Worm (Caenorhabditis elegans) whole organism, L1 larva: ENCODE results near the gene fem-3.
A peak's percentile ranks its signal among the peaks of the same experiment; 100 is the strongest.

Source experiments
- C34B4.2 ChIP-seq: sonication (generic microtip); optimal IDR thresholded peaks from 2 replicates; lab custom pipeline; 2017; ENCODE audit warnings: mild to moderate bottlenecking, missing genetic modification characterization, missing compliant biosample characterization
- F16B12.6 ChIP-seq: fragments of 150-350 bp; optimal IDR thresholded peaks from 2 replicates; lab custom pipeline; 2014; ENCODE audit warnings: missing biosample characterization, missing genetic modification characterization
- Y116A8C.19 ChIP-seq: sonication (generic microtip); optimal IDR thresholded peaks from 2 replicates; lab custom pipeline; 2016; ENCODE audit warnings: missing compliant biosample characterization, missing genetic modification characterization, borderline replicate concordance
- aly-2 ChIP-seq: fragments of 150-350 bp; optimal IDR thresholded peaks from 2 replicates; lab custom pipeline; 2014; ENCODE audit warnings: missing biosample characterization, missing genetic modification characterization
- ama-1 ChIP-seq: fragments of 150-350 bp; optimal IDR thresholded peaks from 2 replicates; lab custom pipeline; 2014
- ceh-8 ChIP-seq: fragments of 200-800 bp; sonication (Bioruptor generic); optimal IDR thresholded peaks from 2 replicates; lab custom pipeline; 2018; ENCODE audit warnings: mild to moderate bottlenecking, missing genetic modification characterization, moderate library complexity, missing compliant biosample characterization
- ceh-82 ChIP-seq, 3 experiments: fragments of 150-350 bp in 1 of 3; sonication (generic microtip) in 2 of 3; optimal IDR thresholded peaks; 2 replicates each; lab custom pipeline; 2014 to 2017; ENCODE audit warnings: missing biosample characterization in 3 of 3, missing genetic modification characterization in 3 of 3
- ceh-88 ChIP-seq: fragments of 200-800 bp; sonication (Bioruptor generic); IDR thresholded peaks from 2 replicates; pipeline ENCODE4 v1.3.6; 2022; ENCODE audit warnings: missing genetic modification characterization, missing compliant biosample characterization
- ceh-90 ChIP-seq: sonication (generic microtip); optimal IDR thresholded peaks from 2 replicates; lab custom pipeline; 2016; ENCODE audit warnings: missing genetic modification characterization, missing compliant biosample characterization
- ces-1 ChIP-seq: fragments of 150-350 bp; optimal IDR thresholded peaks from 2 replicates; lab custom pipeline; 2014; ENCODE audit warnings: missing biosample characterization, missing genetic modification reagents, missing genetic modification characterization
- dpl-1 ChIP-seq, 3 experiments: fragments of 150-350 bp in 2 of 3; sonication (generic microtip) in 1 of 3; optimal IDR thresholded peaks; 2 replicates each; lab custom pipeline; 2014 to 2017; ENCODE audit warnings: missing biosample characterization in 3 of 3, missing genetic modification characterization in 3 of 3, missing genetic modification reagents in 3 of 3
- efl-1 ChIP-seq, 4 experiments: fragments of 150-350 bp; optimal IDR thresholded peaks in 3 of 4; peaks in 1 of 4; 1 replicate in 1 of 4; 2 replicates in 3 of 4; lab custom pipeline; 2014; ENCODE audit warnings: missing biosample characterization in 2 of 4, missing genetic modification characterization in 2 of 4, missing genetic modification reagents in 2 of 4
- efl-3 ChIP-seq: fragments of 200-800 bp; sonication (Bioruptor generic); optimal IDR thresholded peaks from 2 replicates; lab custom pipeline; 2018; ENCODE audit warnings: mild to moderate bottlenecking, missing genetic modification characterization, missing compliant biosample characterization
- egl-13 ChIP-seq: sonication (generic microtip); optimal IDR thresholded peaks from 2 replicates; lab custom pipeline; 2016; ENCODE audit warnings: missing genotype, missing genetic modification reagents, missing genetic modification characterization, missing compliant biosample characterization
- elt-3 ChIP-seq, 6 experiments: fragments of 150-350 bp in 1 of 6; sonication (generic microtip); optimal IDR thresholded peaks; 2 replicates each; lab custom pipeline; 2017 to 2018; ENCODE audit warnings: missing biosample characterization in 6 of 6, missing genetic modification characterization in 6 of 6, inconsistent platforms in 1 of 6
- ets-5 ChIP-seq: fragments of 200-800 bp; sonication (Bioruptor generic); IDR thresholded peaks from 2 replicates; pipeline ENCODE4 v1.3.6; 2022; ENCODE audit warnings: missing genetic modification characterization, missing compliant biosample characterization
- fkh-10 ChIP-seq: sonication (generic microtip); optimal IDR thresholded peaks from 2 replicates; lab custom pipeline; 2017; ENCODE audit warnings: missing biosample characterization, missing genetic modification reagents, missing genetic modification characterization
- fkh-4 ChIP-seq: sonication (generic microtip); optimal IDR thresholded peaks from 2 replicates; lab custom pipeline; 2016; ENCODE audit warnings: missing compliant biosample characterization, missing genetic modification characterization, borderline replicate concordance
- fkh-8 ChIP-seq: sonication (generic microtip); optimal IDR thresholded peaks from 2 replicates; lab custom pipeline; 2016; ENCODE audit warnings: mild to moderate bottlenecking, missing genetic modification characterization, missing compliant biosample characterization
- grh-1 ChIP-seq: fragments of 200-800 bp; sonication (Bioruptor generic); IDR thresholded peaks from 2 replicates; pipeline ENCODE4 v1.3.6; 2022; ENCODE audit warnings: missing genetic modification reagents, missing genetic modification characterization, missing compliant biosample characterization
- hlh-17 ChIP-seq: fragments of 200-800 bp; sonication (Bioruptor generic); optimal IDR thresholded peaks from 2 replicates; lab custom pipeline; 2018; ENCODE audit warnings: missing genetic modification characterization, mild to moderate bottlenecking, missing compliant biosample characterization, moderate library complexity, borderline replicate concordance
- hpl-2 ChIP-seq: fragments of 150-350 bp; optimal IDR thresholded peaks from 2 replicates; lab custom pipeline; 2014; ENCODE audit warnings: missing biosample characterization, missing genetic modification reagents, missing genetic modification characterization
- irx-1 ChIP-seq: sonication (generic microtip); optimal IDR thresholded peaks from 2 replicates; lab custom pipeline; 2016; ENCODE audit warnings: missing genetic modification characterization, missing compliant biosample characterization
- jun-1 ChIP-seq: fragments of 150-350 bp; optimal IDR thresholded peaks from 2 replicates; lab custom pipeline; 2014; ENCODE audit warnings: missing biosample characterization, missing genetic modification reagents, missing genetic modification characterization
- lin-14 ChIP-seq: fragments of 200-800 bp; sonication (Bioruptor generic); optimal IDR thresholded peaks from 2 replicates; lab custom pipeline; 2018; ENCODE audit warnings: mild to moderate bottlenecking, missing genetic modification characterization, moderate library complexity, missing compliant biosample characterization
- lin-15B ChIP-seq: fragments of 150-350 bp; sonication (generic microtip); optimal IDR thresholded peaks from 3 replicates; lab custom pipeline; 2014; ENCODE audit warnings: missing biosample characterization, missing genetic modification characterization
- lin-35 ChIP-seq, 2 experiments: fragments of 150-350 bp; optimal IDR thresholded peaks; 2 replicates each; lab custom pipeline; 2014; ENCODE audit warnings: missing biosample characterization in 2 of 2, missing genetic modification characterization in 2 of 2, missing genetic modification reagents in 2 of 2
- mef-2 ChIP-seq: fragments of 150-350 bp; optimal IDR thresholded peaks from 2 replicates; lab custom pipeline; 2014; ENCODE audit warnings: missing biosample characterization, missing genetic modification characterization
- nhr-12 ChIP-seq: sonication (generic microtip); optimal IDR thresholded peaks from 2 replicates; lab custom pipeline; 2017; ENCODE audit warnings: missing biosample characterization, missing genetic modification characterization
- nhr-20 ChIP-seq: sonication (generic microtip); optimal IDR thresholded peaks from 2 replicates; lab custom pipeline; 2016; ENCODE audit warnings: mild to moderate bottlenecking, missing genetic modification characterization, missing compliant biosample characterization
- nhr-237 ChIP-seq: fragments of 150-350 bp; optimal IDR thresholded peaks from 2 replicates; lab custom pipeline; 2014; ENCODE audit warnings: missing biosample characterization, missing genetic modification characterization
- nhr-28 ChIP-seq: fragments of 150-350 bp; optimal IDR thresholded peaks from 2 replicates; lab custom pipeline; 2014; ENCODE audit warnings: missing biosample characterization, missing genetic modification characterization
- nhr-47 ChIP-seq: sonication (generic microtip); optimal IDR thresholded peaks from 2 replicates; lab custom pipeline; 2016; ENCODE audit warnings: mild to moderate bottlenecking, missing genetic modification characterization, moderate library complexity, missing compliant biosample characterization
- nhr-71 ChIP-seq: sonication (generic microtip); optimal IDR thresholded peaks from 2 replicates; lab custom pipeline; 2016; ENCODE audit warnings: mild to moderate bottlenecking, missing genetic modification characterization, moderate library complexity, missing compliant biosample characterization
- nhr-76 ChIP-seq: sonication (generic microtip); optimal IDR thresholded peaks from 2 replicates; lab custom pipeline; 2017; ENCODE audit warnings: missing biosample characterization, missing genetic modification characterization
- nhr-84 ChIP-seq: sonication (generic microtip); optimal IDR thresholded peaks from 2 replicates; lab custom pipeline; 2017; ENCODE audit warnings: missing biosample characterization, missing genetic modification characterization
- nhr-90 ChIP-seq: sonication (generic microtip); optimal IDR thresholded peaks from 2 replicates; lab custom pipeline; 2016; ENCODE audit warnings: mild to moderate bottlenecking, missing genetic modification characterization, missing compliant biosample characterization; ENCODE audit not compliant: poor library complexity
- pqm-1 ChIP-seq: sonication (generic microtip); optimal IDR thresholded peaks from 3 replicates; lab custom pipeline; 2017; ENCODE audit warnings: missing biosample characterization, missing genetic modification characterization
- rnt-1 ChIP-seq: sonication (generic microtip); optimal IDR thresholded peaks from 2 replicates; lab custom pipeline; 2016; ENCODE audit warnings: mild to moderate bottlenecking, missing genetic modification characterization, moderate library complexity, missing compliant biosample characterization
- skn-1 ChIP-seq: fragments of 150-350 bp; optimal IDR thresholded peaks from 2 replicates; lab custom pipeline; 2014; ENCODE audit warnings: missing biosample characterization, missing genetic modification characterization
- snpc-4 ChIP-seq: fragments of 150-350 bp; optimal IDR thresholded peaks from 2 replicates; lab custom pipeline; 2014; ENCODE audit warnings: missing biosample characterization, missing genetic modification characterization
- tbx-2 ChIP-seq: sonication (generic microtip); optimal IDR thresholded peaks from 2 replicates; lab custom pipeline; 2016; ENCODE audit warnings: missing genetic modification characterization, missing compliant biosample characterization
- unc-86 ChIP-seq: sonication (generic microtip); optimal IDR thresholded peaks from 2 replicates; lab custom pipeline; 2016; ENCODE audit warnings: missing genetic modification characterization, missing compliant biosample characterization
- vab-15 ChIP-seq: sonication (generic microtip); optimal IDR thresholded peaks from 2 replicates; lab custom pipeline; 2017; ENCODE audit warnings: missing genotype, mild to moderate bottlenecking, missing genetic modification characterization, missing compliant biosample characterization
- xbp-1 ChIP-seq: sonication (generic microtip); optimal IDR thresholded peaks from 2 replicates; lab custom pipeline; 2016; ENCODE audit warnings: missing genetic modification characterization, missing compliant biosample characterization
- zag-1 ChIP-seq: fragments of 150-350 bp; optimal IDR thresholded peaks from 2 replicates; lab custom pipeline; 2014; ENCODE audit warnings: missing biosample characterization, missing genetic modification characterization
- ztf-4 ChIP-seq: fragments of 150-350 bp; optimal IDR thresholded peaks from 2 replicates; lab custom pipeline; 2014; ENCODE audit warnings: missing biosample characterization, missing genetic modification characterization

fem-3 gene

DNA sequence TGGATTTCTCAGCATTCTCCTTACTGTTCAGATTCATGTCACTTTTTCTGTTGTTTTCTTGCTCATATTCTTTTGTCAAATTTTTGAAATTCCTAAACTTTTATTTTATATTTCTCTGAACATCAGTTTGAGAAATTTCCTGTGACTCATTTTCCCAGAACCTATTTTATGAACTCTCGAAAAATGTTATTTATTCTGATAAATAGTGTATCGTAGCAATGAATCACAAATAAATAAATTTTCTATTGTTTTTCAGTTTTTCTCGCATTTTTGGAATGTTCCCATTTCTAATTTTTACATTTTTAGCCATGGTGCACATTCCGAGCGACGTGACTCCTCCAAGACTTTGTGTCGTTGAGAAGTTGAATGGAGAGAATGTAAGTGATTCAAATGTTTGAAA, 14.0 kb downstream of the fem-3 start, which contains the start of gene nrfl-1:
TSS of gene nrfl-1 (plus strand) at position 301 of the 400 bp plus-strand sequence.
- no peak for TF ChIP-seq hpl-2
- no peak for TF ChIP-seq pqm-1 (tag; lab: Kevin White, UChicago)
- no peak for TF ChIP-seq efl-1 (optimal IDR thresholded peaks at IDR 0.05; lab: Kevin White, UChicago)
- TF ChIP-seq efl-1 (GFP tag; optimal IDR thresholded peaks at IDR 0.05 in 1 of 2; lab: Kevin White, UChicago) = no peak
- no peak for TF ChIP-seq Y116A8C.19
- TF ChIP-seq ceh-82 (tag; optimal IDR thresholded peaks at IDR 0.05; lab: Kevin White, UChicago) = no peak
- TF ChIP-seq tbx-2 (tag; lab: Kevin White, UChicago) = no peak

DNA sequence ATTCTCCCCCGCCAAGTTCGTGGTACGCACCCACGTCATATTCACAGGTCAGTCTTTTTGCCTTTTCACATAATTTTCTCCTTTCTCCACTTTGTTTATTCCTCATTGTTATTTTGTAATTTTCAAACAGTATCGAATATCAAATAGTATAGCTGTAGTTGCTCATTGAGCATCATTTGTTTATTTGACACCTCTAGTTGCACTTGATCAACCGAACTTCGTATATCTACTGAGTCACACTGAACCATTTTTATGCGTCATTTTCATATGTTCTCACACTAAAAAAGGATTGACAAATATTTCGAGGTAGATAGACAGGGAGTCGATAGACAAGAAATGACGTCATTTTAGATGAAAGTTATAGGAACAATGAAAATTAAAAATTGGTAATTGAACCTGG, 15.5 kb downstream of the fem-3 start:
- TF ChIP-seq nhr-237 (tag; lab: Kevin White, UChicago) = no peak
- TF ChIP-seq ceh-82 (tag; optimal IDR thresholded peaks at IDR 0.05; lab: Kevin White, UChicago) = no peak
- TF ChIP-seq efl-1 (optimal IDR thresholded peaks at IDR 0.05; lab: Kevin White, UChicago) = no peak
- no peak for TF ChIP-seq efl-1 (GFP tag; optimal IDR thresholded peaks at IDR 0.05 in 1 of 2; lab: Kevin White, UChicago)
- no peak for TF ChIP-seq nhr-84

DNA sequence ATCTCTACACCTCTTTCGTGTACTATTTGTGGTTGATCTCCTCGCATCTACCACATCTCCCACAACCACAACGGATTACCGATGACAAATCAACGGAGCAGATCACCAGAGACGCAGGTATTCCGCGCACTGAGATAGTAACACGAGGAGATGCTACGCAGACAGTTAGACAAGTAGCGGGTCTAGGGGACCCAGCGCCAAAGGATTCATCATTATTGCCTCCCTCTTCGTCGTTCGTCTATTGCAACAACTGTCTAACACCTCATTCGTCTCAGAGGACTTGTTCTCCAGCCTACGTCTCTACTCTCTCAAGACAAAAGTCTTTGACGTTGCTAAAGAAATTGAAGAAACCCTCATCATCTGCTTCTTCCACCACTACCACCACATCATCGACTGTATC, 16.8 kb downstream of the fem-3 start:
- peak; percentile 94 for TF ChIP-seq lin-14 (GFP tag; lab: Kevin White, UChicago)
- no peak for TF ChIP-seq fkh-8 (tag; lab: Kevin White, UChicago)
- no peak for TF ChIP-seq unc-86 (tag; lab: Kevin White, UChicago)
- no peak for TF ChIP-seq C34B4.2 (tag; lab: Kevin White, UChicago)
- TF ChIP-seq jun-1 (tag; lab: Kevin White, UChicago) = no peak
- TF ChIP-seq hlh-17 (GFP tag; lab: Kevin White, UChicago) = no peak
- no peak for TF ChIP-seq egl-13
- TF ChIP-seq efl-3 (GFP tag; lab: Kevin White, UChicago) = no peak
- TF ChIP-seq nhr-20 (tag; lab: Kevin White, UChicago) = peak; percentile 64
- no peak for TF ChIP-seq Y116A8C.19
- peak; percentile 77 for TF ChIP-seq nhr-71 (tag; lab: Kevin White, UChicago)
- no peak for TF ChIP-seq ceh-88 (GFP tag; lab: Robert Waterston, UW)
- no peak for TF ChIP-seq snpc-4 (tag; lab: Kevin White, UChicago)
- TF ChIP-seq nhr-76 (tag; lab: Kevin White, UChicago) = no peak
- TF ChIP-seq ceh-8 = no peak
- no peak for TF ChIP-seq aly-2 (tag; lab: Kevin White, UChicago)
- no peak for TF ChIP-seq nhr-28 (tag; lab: Kevin White, UChicago)
- no peak for TF ChIP-seq ces-1 (GFP tag; lab: Kevin White, UChicago)
- TF ChIP-seq ets-5 (GFP tag; lab: Robert Waterston, UW) = no peak
- no peak for TF ChIP-seq ceh-90 (tag; lab: Kevin White, UChicago)
- TF ChIP-seq skn-1 = peak; percentile 43
- no peak for TF ChIP-seq vab-15 (tag; lab: Kevin White, UChicago)
- no peak for TF ChIP-seq ama-1 (lab: Kevin White, UChicago)
- TF ChIP-seq lin-15B (tag; lab: Kevin White, UChicago) = no peak
- 0 out of 2 replicates have a peak, but pooled peaks have one; percentile 37 for TF ChIP-seq grh-1 (GFP tag; lab: Robert Waterston, UW)
- TF ChIP-seq elt-3 (tag; optimal IDR thresholded peaks at IDR 0.05; lab: Kevin White, UChicago) = peak in 3 of 6 experiments; percentile 14 to 21 (median 19)
- TF ChIP-seq ceh-82 (tag; optimal IDR thresholded peaks at IDR 0.05; lab: Kevin White, UChicago) = peak in 2 of 3 experiments; percentile 8 to 25
- no peak for TF ChIP-seq irx-1 (tag; lab: Kevin White, UChicago)
- TF ChIP-seq dpl-1 (GFP tag; optimal IDR thresholded peaks at IDR 0.05; lab: Kevin White, UChicago) = no peak
- no peak for TF ChIP-seq hpl-2
- no peak for TF ChIP-seq F16B12.6 (tag; lab: Kevin White, UChicago)
- peak; percentile 41 for TF ChIP-seq nhr-90
- no peak for TF ChIP-seq mef-2 (tag; lab: Kevin White, UChicago)
- peak; percentile 40 for TF ChIP-seq nhr-47
- peak; percentile 57 for TF ChIP-seq rnt-1 (tag; lab: Kevin White, UChicago)
- no peak for TF ChIP-seq fkh-10 (GFP tag; lab: Kevin White, UChicago)
- TF ChIP-seq nhr-12 (tag; lab: Kevin White, UChicago) = no peak
- no peak for TF ChIP-seq ztf-4
- no peak for TF ChIP-seq fkh-4 (tag; lab: Kevin White, UChicago)
- TF ChIP-seq nhr-237 (tag; lab: Kevin White, UChicago) = peak; percentile 5
- no peak for TF ChIP-seq zag-1
- peak; percentile 37 for TF ChIP-seq xbp-1 (tag; lab: Kevin White, UChicago)
- no peak for TF ChIP-seq nhr-84
- peak; percentile 33 to 48 for TF ChIP-seq lin-35 (GFP tag; optimal IDR thresholded peaks at IDR 0.05; lab: Kevin White, UChicago)
